Fruit fly (Drosophila melanogaster) whole organism, pupa: Measurements from ENCODE around the gene Jon99Fii.

Source experiments
- CG10348 ChIP-seq: fragments of 200-800 bp; sonication (Bioruptor generic); IDR thresholded peaks from 2 replicates; pipeline ENCODE4 v1.3.6; 2022; ENCODE audit warnings: missing biosample characterization, missing genetic modification characterization
- CG14655 ChIP-seq: fragments of 200-800 bp; sonication (Bioruptor generic); optimal IDR thresholded peaks from 3 replicates; lab custom pipeline; 2017; ENCODE audit warnings: mild to moderate bottlenecking, missing biosample characterization, missing genetic modification reagents, missing genetic modification characterization
- CG17806 ChIP-seq: fragments of 200-800 bp; sonication (Bioruptor generic); optimal IDR thresholded peaks from 2 replicates; lab custom pipeline; 2018; ENCODE audit warnings: missing biosample characterization, mild to moderate bottlenecking, missing genetic modification characterization, moderate library complexity
- CG32121 ChIP-seq: fragments of 200-800 bp; sonication (Bioruptor generic); IDR thresholded peaks from 2 replicates; pipeline ENCODE4 v1.3.6; 2022; ENCODE audit warnings: missing biosample characterization, missing genetic modification characterization
- CG34367 ChIP-seq: fragments of 200-800 bp; sonication (Bioruptor generic); optimal IDR thresholded peaks from 2 replicates; lab custom pipeline; 2018; ENCODE audit warnings: missing biosample characterization, mild to moderate bottlenecking, missing genetic modification characterization
- CG8159 ChIP-seq: fragments of 200-800 bp; sonication (Bioruptor generic); optimal IDR thresholded peaks from 3 replicates; lab custom pipeline; 2018; ENCODE audit warnings: missing biosample characterization, mild to moderate bottlenecking, missing genetic modification characterization, moderate library complexity
- CG8301 ChIP-seq: fragments of 200-800 bp; sonication (Bioruptor generic); optimal IDR thresholded peaks from 2 replicates; lab custom pipeline; 2018; ENCODE audit warnings: missing biosample characterization, mild to moderate bottlenecking, missing genetic modification characterization
- CG9948 ChIP-seq: fragments of 200-800 bp; sonication (Bioruptor generic); optimal IDR thresholded peaks from 2 replicates; lab custom pipeline; 2018; ENCODE audit warnings: missing biosample characterization, mild to moderate bottlenecking, missing genetic modification characterization, moderate library complexity
- EcR ChIP-seq: fragments of 200-800 bp; sonication (Bioruptor generic); optimal IDR thresholded peaks from 3 replicates; lab custom pipeline; 2019; ENCODE audit warnings: missing biosample characterization, missing genetic modification characterization, mild to moderate bottlenecking, moderate library complexity, missing genetic modification reagents
- Pif1A ChIP-seq: fragments of 200-800 bp; sonication (Bioruptor generic); optimal IDR thresholded peaks from 3 replicates; lab custom pipeline; 2016; ENCODE audit warnings: missing biosample characterization, missing genetic modification characterization
- Pif1B ChIP-seq: fragments of 200-800 bp; sonication (Bioruptor generic); optimal IDR thresholded peaks from 3 replicates; lab custom pipeline; 2016; ENCODE audit warnings: missing biosample characterization, missing genetic modification characterization
- Snoo ChIP-seq: fragments of 200-800 bp; sonication (Bioruptor generic); optimal IDR thresholded peaks from 3 replicates; lab custom pipeline; 2017; ENCODE audit warnings: missing biosample characterization, mild to moderate bottlenecking, missing genetic modification characterization, inconsistent platforms
- fd96Ca ChIP-seq: fragments of 200-800 bp; sonication (Bioruptor generic); IDR thresholded peaks from 3 replicates; pipeline ENCODE4 v1.3.6; 2022; ENCODE audit warnings: missing biosample characterization, missing genetic modification characterization
- gl ChIP-seq: fragments of 200-800 bp; sonication (Bioruptor generic); optimal IDR thresholded peaks from 2 replicates; lab custom pipeline; 2018; ENCODE audit warnings: missing biosample characterization, mild to moderate bottlenecking, missing genetic modification characterization
- rn ChIP-seq: fragments of 200-800 bp; sonication (Bioruptor generic); IDR thresholded peaks from 2 replicates; pipeline ENCODE4 v1.3.6; 2022; ENCODE audit warnings: missing biosample characterization, missing genetic modification characterization

Gene Jon99Fii

DNA sequence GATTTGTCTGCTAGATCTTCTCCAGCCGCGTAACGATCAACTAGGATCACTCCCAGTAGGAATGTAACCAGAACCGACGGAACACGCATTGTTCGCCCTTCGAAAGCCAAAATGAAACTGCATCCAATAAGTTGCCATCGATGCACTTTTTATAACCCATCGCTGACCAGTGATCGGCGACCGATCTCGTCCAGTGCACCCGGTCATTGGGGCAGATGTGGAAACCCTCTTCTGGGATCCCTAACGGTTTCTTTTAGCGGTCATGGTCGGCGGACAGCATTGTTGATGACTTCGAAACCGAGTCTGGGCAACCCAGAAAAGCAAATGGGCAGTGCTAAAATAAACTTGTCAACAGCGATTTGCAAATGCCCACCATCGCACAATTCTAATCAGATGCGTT lies 42.8 kb downstream of the Jon99Fii start, which contains the start of gene Osi23:
TSS of gene Osi23 (minus strand) at position 101 of the 400 bp plus-strand sequence.
- no peak for TF ChIP-seq CG9948 (tag; lab: Kevin White, UChicago)
- no peak for TF ChIP-seq CG14655 (GFP tag; lab: Kevin White, UChicago)
- TF ChIP-seq CG10348 (GFP tag; lab: Robert Waterston, UW) = no peak
- TF ChIP-seq Pif1A (GFP tag; lab: Kevin White, UChicago) = no peak
- no peak for TF ChIP-seq fd96Ca (GFP tag; lab: Robert Waterston, UW)
- no peak for TF ChIP-seq rn (GFP tag; lab: Robert Waterston, UW)
- no peak for TF ChIP-seq CG32121
- TF ChIP-seq CG17806 = no peak
- no peak for TF ChIP-seq gl (tag; lab: Kevin White, UChicago)
- no peak for TF ChIP-seq EcR
- TF ChIP-seq Snoo (tag; lab: Kevin White, UChicago) = no peak
- TF ChIP-seq, all 21 proteins: peak for 0

DNA sequence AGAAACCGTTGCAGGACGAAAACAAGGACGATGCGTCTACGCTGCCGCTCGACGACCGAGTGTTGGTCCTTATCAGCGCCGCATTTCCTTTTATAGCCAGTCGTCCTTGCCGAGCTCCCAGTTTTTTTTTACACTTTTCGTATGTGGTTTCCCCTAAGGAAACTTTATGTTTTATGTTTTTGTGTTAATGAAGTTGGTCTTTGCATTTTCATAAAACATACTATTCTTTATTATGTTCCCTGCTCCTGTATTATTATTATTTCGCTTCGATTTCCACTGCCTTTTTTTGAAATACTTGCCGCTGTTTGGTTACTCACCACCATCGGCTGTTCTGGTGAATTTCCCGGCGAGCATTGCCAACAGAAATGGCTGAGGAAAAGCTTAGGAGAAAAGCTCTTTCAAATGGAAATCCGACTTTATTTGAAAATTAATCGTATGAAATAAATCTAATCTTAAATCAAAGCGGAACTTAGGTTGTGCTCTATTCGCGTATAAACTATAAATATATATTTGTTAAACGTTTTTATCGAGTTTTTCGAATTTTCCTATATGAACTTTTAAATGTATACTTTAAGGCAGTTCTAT lies 44.1 kb downstream of the Jon99Fii start, which contains the start of gene CG15537:
TSS of gene CG15537 (minus strand) at position 51 of the 585 bp plus-strand sequence.
- TF ChIP-seq CG8301 (tag; lab: Kevin White, UChicago) (no peak), CG34367 (tag; lab: Kevin White, UChicago) (no peak), CG32121 (no peak), CG17806 (no peak), Pif1B (GFP tag; lab: Kevin White, UChicago) (no peak), CG8159 (tag; lab: Kevin White, UChicago) (no peak)
